Worm (Caenorhabditis elegans) whole organism, L4/young adult: ENCODE measurements around the gene decr-1.1.

Experiments used
- dao-5 ChIP-seq: sonication (generic microtip); optimal IDR thresholded peaks from 2 replicates; lab custom pipeline; 2016; ENCODE audit warnings: missing genotype, missing genetic modification characterization, moderate library complexity, missing compliant biosample characterization
- him-1 ChIP-seq: sonication (generic microtip); optimal IDR thresholded peaks from 2 replicates; lab custom pipeline; 2016; ENCODE audit warnings: missing genotype, missing genetic modification reagents, missing genetic modification characterization, missing compliant biosample characterization

ce11 chrV:13827920-13828319 lies 45.7 kb downstream of the decr-1.1 start, which contains the start of gene nrf-5:
- TF ChIP-seq dao-5 (tag; lab: Kevin White, UChicago) (no peak), him-1 (tag; lab: Kevin White, UChicago) (no peak)
